Worm (Caenorhabditis elegans): Measurements from ENCODE around the gene C09E7.4.

C09E7.4 gene

DNA sequence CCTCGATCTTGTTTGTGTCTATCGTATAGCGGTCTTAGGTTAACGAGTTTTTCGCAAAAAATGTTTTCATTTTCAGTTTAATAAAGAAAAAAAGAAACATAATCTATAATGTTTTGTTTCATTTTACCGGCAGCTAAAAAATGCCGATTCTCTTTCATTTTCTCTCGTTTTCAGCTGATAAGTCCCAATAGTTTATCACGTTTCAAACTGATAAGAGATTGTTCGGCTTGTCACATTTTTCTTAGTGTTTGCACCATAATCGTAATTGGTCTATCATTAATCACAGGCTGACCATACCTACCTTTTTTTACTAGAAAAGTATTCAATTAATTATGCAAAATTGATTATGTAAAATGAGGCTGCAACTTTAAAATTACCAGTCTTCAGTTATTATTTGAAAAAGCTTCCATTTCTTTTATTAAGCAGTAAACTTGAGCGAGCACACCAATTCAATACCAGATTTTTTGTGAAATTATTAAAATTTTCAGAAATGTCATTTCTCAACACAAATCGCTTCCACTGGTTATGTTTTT lies 41.5 kb downstream of the C09E7.4 start, which contains the start of gene F23F12.13:
Gene F23F12.13 (plus strand): TSS at position 483 of the 533 bp plus-strand sequence.
- TF ChIP-seq ztf-23 (GFP tag; IDR thresholded peaks at IDR 0.05) (no peak), T22C8.4 (GFP tag; IDR thresholded peaks at IDR 0.05) (no peak), med-1 (GFP tag; optimal IDR thresholded peaks at IDR 0.05; ENCODE audit: insufficient read depth) (no peak), cog-1 (tag; optimal IDR thresholded peaks at IDR 0.05) (no peak), tab-1 (GFP tag; IDR thresholded peaks at IDR 0.05) (no peak), ref-1 (GFP tag; conservative IDR thresholded peaks at IDR 0.05) (no peak), ztf-29 (GFP tag; IDR thresholded peaks at IDR 0.05) (no peak), klf-2 (GFP tag; conservative IDR thresholded peaks at IDR 0.05) (no peak), flt-1 (GFP tag; IDR thresholded peaks at IDR 0.05) (no peak)

DNA sequence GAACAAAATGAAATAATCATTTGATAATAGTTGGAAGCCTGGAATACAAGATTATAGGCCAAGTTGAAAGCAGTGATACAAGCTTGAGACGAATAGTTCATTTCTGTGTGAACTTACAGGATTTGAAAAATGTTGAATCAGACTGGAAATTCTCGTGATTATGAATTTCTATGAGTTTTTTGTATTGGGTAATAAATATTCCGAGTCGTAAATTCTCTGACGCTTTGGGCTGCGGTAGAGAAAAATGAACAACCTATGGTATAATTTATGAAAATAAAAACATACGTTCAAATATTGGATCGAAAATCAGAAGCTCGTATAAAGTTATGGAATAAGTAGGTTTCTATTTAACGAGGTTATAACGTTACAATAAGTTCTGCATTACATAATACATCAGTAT lies 44.0 kb downstream of the C09E7.4 start, which contains the start of gene srb-11:
Gene srb-11 (minus strand): TSS at position 101 of the 400 bp plus-strand sequence.
- TF ChIP-seq ref-1 (GFP tag; conservative IDR thresholded peaks at IDR 0.05) (no peak), flt-1 (GFP tag; IDR thresholded peaks at IDR 0.05) (no peak), ztf-29 (GFP tag; IDR thresholded peaks at IDR 0.05) (no peak), cog-1 (tag; optimal IDR thresholded peaks at IDR 0.05) (no peak), T22C8.4 (GFP tag; IDR thresholded peaks at IDR 0.05) (no peak), ztf-23 (GFP tag; IDR thresholded peaks at IDR 0.05) (no peak), tab-1 (GFP tag; IDR thresholded peaks at IDR 0.05) (no peak), klf-2 (GFP tag; conservative IDR thresholded peaks at IDR 0.05) (no peak), med-1 (GFP tag; optimal IDR thresholded peaks at IDR 0.05; ENCODE audit: insufficient read depth) (no peak)

DNA sequence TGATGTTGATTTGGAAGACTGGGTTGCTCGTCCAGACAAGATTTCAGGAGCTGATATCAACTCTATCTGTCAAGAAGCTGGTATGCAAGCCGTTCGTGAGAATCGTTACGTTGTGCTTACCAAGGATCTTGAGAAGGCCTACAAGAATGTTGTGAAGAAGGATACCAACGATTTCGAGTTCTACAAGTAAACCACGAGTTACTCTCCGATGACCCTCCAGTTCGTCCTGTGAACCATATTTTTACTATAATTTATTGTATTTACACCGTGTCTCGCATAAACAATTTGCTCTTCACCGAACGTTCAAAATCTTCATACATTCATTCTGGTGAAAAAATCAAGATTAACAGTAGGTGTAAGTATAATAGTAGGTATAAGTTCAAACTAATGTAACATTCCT lies 45.8 kb downstream of the C09E7.4 start:
- no peak for TF ChIP-seq tab-1 (GFP tag; IDR thresholded peaks at IDR 0.05)
- TF ChIP-seq med-1 (GFP tag; optimal IDR thresholded peaks at IDR 0.05; ENCODE audit: insufficient read depth): no peak
- no peak for TF ChIP-seq klf-2 (GFP tag; conservative IDR thresholded peaks at IDR 0.05)
- TF ChIP-seq ref-1 (GFP tag; conservative IDR thresholded peaks at IDR 0.05): no peak
- no peak for TF ChIP-seq ztf-23 (GFP tag; IDR thresholded peaks at IDR 0.05)
- no peak for TF ChIP-seq cog-1 (tag; optimal IDR thresholded peaks at IDR 0.05)

- TF ChIP-seq cog-1 (tag; optimal IDR thresholded peaks at IDR 0.05) (no peak), ztf-29 (GFP tag; IDR thresholded peaks at IDR 0.05) (no peak), tab-1 (GFP tag; IDR thresholded peaks at IDR 0.05) (no peak), klf-2 (GFP tag; conservative IDR thresholded peaks at IDR 0.05) (no peak), ref-1 (GFP tag; conservative IDR thresholded peaks at IDR 0.05) (no peak)
Observed at ce11 chrIII:6489493-6489892, 47.3 kb downstream of the C09E7.4 start, which contains the start of gene rpt-3. Gene rpt-3, plus strand, starts transcription at chrIII:6489793.

DNA sequence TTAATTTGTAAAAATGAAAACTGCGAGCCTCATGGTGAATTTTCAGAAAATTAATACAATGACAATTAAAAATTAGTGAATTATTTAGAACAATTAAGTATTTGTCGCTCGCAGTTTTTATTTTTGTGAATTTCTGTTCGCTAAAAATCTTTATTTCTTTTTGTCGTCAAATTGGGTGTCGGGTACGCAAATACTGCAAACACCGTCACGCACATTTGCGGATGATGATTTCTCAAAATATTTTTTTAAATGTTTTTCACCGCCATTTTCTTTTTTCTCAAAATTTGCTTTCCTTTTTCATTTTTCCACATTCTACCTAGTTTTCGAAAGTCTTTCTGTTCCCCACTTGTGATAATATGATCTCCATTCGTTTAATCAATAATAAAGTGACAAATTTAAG lies 47.9 kb downstream of the C09E7.4 start:
- TF ChIP-seq ztf-23 (GFP tag; IDR thresholded peaks at IDR 0.05) (no peak), tab-1 (GFP tag; IDR thresholded peaks at IDR 0.05) (no peak), cog-1 (tag; optimal IDR thresholded peaks at IDR 0.05) (no peak), med-1 (GFP tag; optimal IDR thresholded peaks at IDR 0.05; ENCODE audit: insufficient read depth) (no peak), ref-1 (GFP tag; conservative IDR thresholded peaks at IDR 0.05) (no peak), flt-1 (GFP tag; IDR thresholded peaks at IDR 0.05) (no peak), ztf-29 (GFP tag; IDR thresholded peaks at IDR 0.05) (no peak), T22C8.4 (GFP tag; IDR thresholded peaks at IDR 0.05) (no peak)

Data from whole organism, midembryonic.